Fruit fly (Drosophila melanogaster) whole organism: ENCODE measurements around the gene Ca-beta.

Source experiments
- CG8478 ChIP-seq: fragments of >200 bp; optimal IDR thresholded peaks from 2 replicates; lab custom pipeline; 2018; ENCODE audit warnings: inconsistent platforms
- Dll ChIP-seq: fragments of >200 bp; optimal IDR thresholded peaks from 2 replicates; lab custom pipeline; 2017

dm6 chr2L:11207471-11207870 lies 4.1 kb upstream of the Ca-beta start:
- no peak for TF ChIP-seq CG8478 (lab: Kevin White, UChicago)
- TF ChIP-seq Dll (lab: Kevin White, UChicago): no peak
